Worm (Caenorhabditis elegans) whole organism, mixed stage, embryonic: ENCODE data around the gene EEED8.12.

Experiments used
- M03D4.4 ChIP-seq: sonication (generic microtip); optimal IDR thresholded peaks from 2 replicates; lab custom pipeline; 2017; ENCODE audit warnings: mild to moderate bottlenecking, missing genetic modification characterization, missing compliant biosample characterization
- bed-3 ChIP-seq: fragments of 200-800 bp; sonication (Bioruptor generic); optimal IDR thresholded peaks from 3 replicates; lab custom pipeline; 2018; ENCODE audit warnings: mild to moderate bottlenecking, missing genetic modification characterization, moderate library complexity, missing compliant biosample characterization
- ceh-39 ChIP-seq: fragments of 150-350 bp; optimal IDR thresholded peaks from 2 replicates; lab custom pipeline; 2014; ENCODE audit warnings: missing biosample characterization, missing genetic modification characterization
- ceh-43 ChIP-seq: fragments of 200-800 bp; sonication (Bioruptor generic); optimal IDR thresholded peaks from 2 replicates; lab custom pipeline; 2018; ENCODE audit warnings: mild to moderate bottlenecking, missing genetic modification characterization, moderate library complexity, missing compliant biosample characterization
- ceh-83 ChIP-seq: fragments of 200-800 bp; sonication (Bioruptor generic); optimal IDR thresholded peaks from 2 replicates; lab custom pipeline; 2018; ENCODE audit warnings: mild to moderate bottlenecking, missing genetic modification characterization, missing compliant biosample characterization
- ces-1 ChIP-seq: fragments of 150-350 bp; optimal IDR thresholded peaks from 2 replicates; lab custom pipeline; 2014; ENCODE audit warnings: missing biosample characterization, missing genetic modification reagents, missing genetic modification characterization
- cnd-1 ChIP-seq: fragments of 200-800 bp; sonication (Bioruptor generic); optimal IDR thresholded peaks from 2 replicates; lab custom pipeline; 2018; ENCODE audit warnings: mild to moderate bottlenecking, missing genetic modification characterization, missing compliant biosample characterization
- drap-1 ChIP-seq: fragments of 200-800 bp; sonication (Bioruptor generic); optimal IDR thresholded peaks from 3 replicates; lab custom pipeline; 2018; ENCODE audit warnings: mild to moderate bottlenecking, missing genetic modification characterization, missing compliant biosample characterization
- elt-1 ChIP-seq: sonication (generic microtip); optimal IDR thresholded peaks from 2 replicates; lab custom pipeline; 2017; ENCODE audit warnings: missing genetic modification characterization, mild to moderate bottlenecking, missing compliant biosample characterization, antibody characterized with exemption, moderate library complexity, borderline replicate concordance; ENCODE audit not compliant: insufficient read depth
- elt-3 ChIP-seq: fragments of 150-350 bp; optimal IDR thresholded peaks from 2 replicates; lab custom pipeline; 2014; ENCODE audit warnings: missing biosample characterization, missing genetic modification characterization
- flh-1 ChIP-seq: fragments of 200-800 bp; sonication (Bioruptor generic); optimal IDR thresholded peaks from 2 replicates; lab custom pipeline; 2018; ENCODE audit warnings: mild to moderate bottlenecking, missing genetic modification characterization, moderate library complexity, missing compliant biosample characterization
- ham-2 ChIP-seq: fragments of 200-800 bp; sonication (Bioruptor generic); optimal IDR thresholded peaks from 2 replicates; lab custom pipeline; 2018; ENCODE audit warnings: mild to moderate bottlenecking, missing genetic modification characterization, missing compliant biosample characterization
- hlh-1 ChIP-seq: fragments of 150-350 bp; optimal IDR thresholded peaks from 2 replicates; lab custom pipeline; 2014; ENCODE audit warnings: missing biosample characterization, missing genetic modification reagents, missing genetic modification characterization
- lin-13 ChIP-seq: fragments of 150-350 bp; optimal IDR thresholded peaks from 2 replicates; lab custom pipeline; 2014; ENCODE audit warnings: missing biosample characterization, missing genetic modification characterization
- lin-32 ChIP-seq: fragments of 200-800 bp; sonication (Bioruptor generic); optimal IDR thresholded peaks from 2 replicates; lab custom pipeline; 2018; ENCODE audit warnings: mild to moderate bottlenecking, missing genetic modification characterization, missing compliant biosample characterization
- lsy-2 ChIP-seq: fragments of 150-350 bp; optimal IDR thresholded peaks from 2 replicates; lab custom pipeline; 2014; ENCODE audit warnings: missing biosample characterization, missing genetic modification characterization
- mab-5 ChIP-seq: fragments of 150-350 bp; optimal IDR thresholded peaks from 2 replicates; lab custom pipeline; 2014; ENCODE audit warnings: missing biosample characterization, missing genetic modification characterization
- mep-1 ChIP-seq: fragments of 150-350 bp; optimal IDR thresholded peaks from 2 replicates; lab custom pipeline; 2017; ENCODE audit warnings: missing biosample characterization, missing genetic modification reagents, missing genetic modification characterization, inconsistent platforms
- mls-2 ChIP-seq: sonication (generic microtip); optimal IDR thresholded peaks from 2 replicates; lab custom pipeline; 2016; ENCODE audit warnings: mild to moderate bottlenecking, missing genetic modification characterization, moderate library complexity, missing compliant biosample characterization
- nhr-12 ChIP-seq: fragments of 150-350 bp; optimal IDR thresholded peaks from 2 replicates; lab custom pipeline; 2014; ENCODE audit warnings: missing biosample characterization, missing genetic modification characterization
- nhr-2 ChIP-seq: fragments of 150-350 bp; optimal IDR thresholded peaks from 2 replicates; lab custom pipeline; 2014; ENCODE audit warnings: missing biosample characterization, missing genetic modification characterization
- nhr-76 ChIP-seq: sonication (generic microtip); optimal IDR thresholded peaks from 2 replicates; lab custom pipeline; 2017; ENCODE audit warnings: missing biosample characterization, missing genetic modification characterization
- pha-4 ChIP-seq: fragments of 150-350 bp; optimal IDR thresholded peaks from 2 replicates; lab custom pipeline; 2018; ENCODE audit warnings: missing biosample characterization, missing genetic modification reagents, missing genetic modification characterization
- sem-2 ChIP-seq: fragments of 200-800 bp; sonication (Bioruptor generic); optimal IDR thresholded peaks from 2 replicates; lab custom pipeline; 2018; ENCODE audit warnings: mild to moderate bottlenecking, missing genetic modification characterization, missing compliant biosample characterization
- snpc-4 ChIP-seq: fragments of 150-350 bp; optimal IDR thresholded peaks from 2 replicates; lab custom pipeline; 2014; ENCODE audit warnings: missing biosample characterization, missing genetic modification characterization
- sptf-1 ChIP-seq: sonication (generic microtip); optimal IDR thresholded peaks from 2 replicates; lab custom pipeline; 2017; ENCODE audit warnings: mild to moderate bottlenecking, missing genetic modification characterization, moderate library complexity, missing compliant biosample characterization
- tbx-8 ChIP-seq: fragments of 200-800 bp; sonication (Bioruptor generic); optimal IDR thresholded peaks from 2 replicates; lab custom pipeline; 2018; ENCODE audit warnings: mild to moderate bottlenecking, missing genetic modification characterization, moderate library complexity, missing compliant biosample characterization
- unc-120 ChIP-seq: sonication (generic microtip); optimal IDR thresholded peaks from 2 replicates; lab custom pipeline; 2017; ENCODE audit warnings: missing genetic modification characterization, missing compliant biosample characterization; ENCODE audit not compliant: poor library complexity, severe bottlenecking
- unc-39 ChIP-seq: fragments of 150-350 bp; optimal IDR thresholded peaks from 2 replicates; lab custom pipeline; 2014; ENCODE audit warnings: missing biosample characterization, missing genetic modification characterization
- unc-62 ChIP-seq: fragments of 150-350 bp; optimal IDR thresholded peaks from 2 replicates; lab custom pipeline; 2014; ENCODE audit warnings: missing biosample characterization, missing genetic modification reagents, missing genetic modification characterization
- zip-8 ChIP-seq: fragments of 150-350 bp; optimal IDR thresholded peaks from 2 replicates; lab custom pipeline; 2014; ENCODE audit warnings: missing biosample characterization, missing genetic modification characterization
- ztf-11 ChIP-seq: fragments of 150-350 bp; optimal IDR thresholded peaks from 2 replicates; lab custom pipeline; 2014; ENCODE audit warnings: missing biosample characterization, missing genetic modification characterization

EEED8.12 gene

DNA sequence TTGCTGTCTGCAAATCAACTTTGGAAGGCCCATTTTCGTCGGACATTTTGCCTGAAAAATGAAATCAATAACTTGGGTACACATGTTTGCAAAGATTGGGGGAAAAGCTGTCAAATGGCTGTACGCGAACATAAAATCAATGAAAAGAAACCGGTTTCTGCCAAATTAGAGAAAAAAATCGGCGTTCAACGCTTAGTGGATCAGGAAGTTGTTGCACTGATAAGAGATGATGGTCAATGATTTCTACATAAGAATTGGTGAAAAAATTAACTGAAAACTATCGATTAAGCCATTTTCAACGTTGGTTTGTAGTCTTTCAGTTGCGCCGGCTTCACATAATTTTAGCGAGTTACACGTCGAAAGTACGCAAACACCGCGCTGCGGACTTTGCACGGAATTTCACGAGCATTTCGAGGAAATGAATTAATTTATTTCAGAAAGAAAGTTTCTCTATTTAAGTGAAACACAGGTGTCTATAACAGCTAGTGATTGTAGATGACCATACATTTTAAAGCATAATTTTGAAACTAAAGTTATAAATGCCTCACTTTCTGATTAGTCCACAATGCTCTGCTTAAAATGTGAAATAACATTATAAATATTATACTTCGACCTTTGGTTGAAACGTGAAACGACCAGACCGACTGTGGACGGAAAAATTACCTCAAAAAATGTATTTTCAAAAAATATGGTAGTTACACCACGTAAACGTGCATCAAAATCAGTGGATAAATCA is 20.9 kb upstream of the EEED8.12 start, which contains the start of the genes F07F6.4 and F07F6.2:
Gene F07F6.4, minus strand, starts transcription at position 51 of the 736 bp plus-strand sequence.
Gene F07F6.2, plus strand, starts transcription at position 686 of the 736 bp plus-strand sequence.
- TF ChIP-seq nhr-12 (tag; lab: Kevin White, UChicago) (no peak), ceh-83 (GFP tag; lab: Kevin White, UChicago) (peak; percentile 19), ztf-11 (tag; lab: Kevin White, UChicago) (no peak), mep-1 (tag; lab: Kevin White, UChicago) (peak; percentile 7), ham-2 (GFP tag; lab: Kevin White, UChicago) (peak; percentile 0)

DNA sequence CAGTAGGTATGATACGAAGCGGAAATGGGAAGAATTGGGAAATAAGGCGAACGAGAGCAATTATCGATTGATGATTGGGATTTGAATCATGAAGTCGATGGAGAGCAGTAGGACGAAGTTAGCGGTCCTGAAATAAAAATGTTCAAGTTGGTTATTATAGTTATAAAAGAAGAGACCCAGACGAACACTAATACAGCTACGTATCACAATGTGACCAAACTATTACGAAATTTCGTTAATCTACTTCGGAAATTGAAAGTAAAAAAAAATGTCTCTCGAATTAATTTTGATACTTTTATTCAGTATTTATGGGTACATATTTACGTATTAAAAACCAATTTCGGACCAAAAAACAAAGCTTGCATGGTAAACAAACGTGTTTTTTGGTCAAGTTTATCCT is 17.6 kb upstream of the EEED8.12 start:
- TF ChIP-seq ham-2 (GFP tag; lab: Kevin White, UChicago) (no peak), unc-62 (no peak), M03D4.4 (tag; lab: Kevin White, UChicago) (no peak), unc-39 (tag; lab: Kevin White, UChicago) (no peak), lin-13 (tag; lab: Kevin White, UChicago) (no peak), unc-120 (no peak), bed-3 (GFP tag; lab: Kevin White, UChicago) (no peak), nhr-76 (no peak), zip-8 (tag; lab: Kevin White, UChicago) (no peak), tbx-8 (GFP tag; lab: Kevin White, UChicago) (no peak), mls-2 (tag; lab: Kevin White, UChicago) (no peak), nhr-2 (tag; lab: Kevin White, UChicago) (no peak), hlh-1 (tag; lab: Kevin White, UChicago) (no peak), flh-1 (no peak), sem-2 (GFP tag; lab: Kevin White, UChicago) (no peak)

DNA sequence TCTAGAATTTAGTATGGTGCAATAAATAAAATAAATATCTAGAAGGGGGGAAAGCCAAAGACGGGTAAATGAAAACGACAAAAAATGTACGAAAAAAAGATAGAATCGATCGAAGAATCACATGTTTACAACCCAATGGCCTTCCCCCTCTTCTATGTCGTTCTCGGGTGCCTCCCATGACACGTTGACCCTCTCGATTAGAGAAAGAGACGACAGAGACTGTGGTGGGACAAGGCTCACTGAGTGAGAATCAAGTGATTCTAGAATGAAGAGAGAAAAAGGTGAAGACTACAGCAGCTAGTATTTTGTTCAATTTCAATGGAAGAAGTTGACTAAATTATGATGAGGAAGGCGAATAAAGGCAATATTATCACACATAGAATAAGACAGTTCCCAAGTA is 17.2 kb upstream of the EEED8.12 start:
- TF ChIP-seq cnd-1 (tag; lab: Kevin White, UChicago): no peak
- no peak for TF ChIP-seq unc-39 (tag; lab: Kevin White, UChicago)
- peak; percentile 18 for TF ChIP-seq ceh-39 (tag; lab: Kevin White, UChicago)
- peak; percentile 29 for TF ChIP-seq unc-120
- peak; percentile 38 for TF ChIP-seq sptf-1
- TF ChIP-seq mep-1 (tag; lab: Kevin White, UChicago): peak; percentile 3
- no peak for TF ChIP-seq ces-1 (GFP tag; lab: Kevin White, UChicago)
- TF ChIP-seq snpc-4: no peak
- peak; percentile 33 for TF ChIP-seq pha-4
- TF ChIP-seq unc-62: peak; percentile 39
- no peak for TF ChIP-seq flh-1

DNA sequence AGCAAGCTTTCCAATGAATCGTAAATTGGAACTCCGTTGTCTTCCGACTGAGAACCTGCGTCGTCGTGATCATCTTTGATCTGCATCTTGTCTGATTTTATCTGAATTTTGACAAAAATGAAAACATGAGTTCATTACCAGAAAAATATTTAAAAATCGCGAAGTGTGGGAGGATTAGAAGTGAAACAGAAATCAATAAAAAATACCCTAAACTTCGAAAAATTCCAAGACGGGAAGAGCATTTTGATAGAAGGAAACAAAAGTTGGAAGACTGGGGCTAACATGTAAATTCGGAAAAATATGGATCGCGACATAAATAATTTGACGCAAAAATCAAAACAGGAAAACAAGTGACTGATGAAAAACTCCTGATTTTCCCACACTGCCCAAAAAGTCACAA is 16.8 kb upstream of the EEED8.12 start, which contains the start of gene F07F6.8:
Gene F07F6.8, minus strand, starts transcription at position 101 of the 400 bp plus-strand sequence.
- TF ChIP-seq lsy-2 (tag; lab: Kevin White, UChicago) (no peak), sem-2 (GFP tag; lab: Kevin White, UChicago) (no peak), nhr-12 (tag; lab: Kevin White, UChicago) (no peak), ceh-43 (GFP tag; lab: Kevin White, UChicago) (no peak), M03D4.4 (tag; lab: Kevin White, UChicago) (no peak), elt-3 (tag; lab: Kevin White, UChicago) (no peak), ceh-39 (tag; lab: Kevin White, UChicago) (no peak), unc-62 (no peak), mab-5 (tag; lab: Kevin White, UChicago) (no peak), drap-1 (GFP tag; lab: Kevin White, UChicago) (no peak), lin-32 (GFP tag; lab: Kevin White, UChicago) (no peak), pha-4 (no peak), ham-2 (GFP tag; lab: Kevin White, UChicago) (no peak), flh-1 (no peak), elt-1 (tag; lab: Kevin White, UChicago) (no peak), mls-2 (tag; lab: Kevin White, UChicago) (no peak)
- TF ChIP-seq, all 35 proteins: peak for 0
